Worm (Caenorhabditis elegans): Measurements from ENCODE around the gene D1022.9.

D1022.9 gene

ce11 chrII:7519221-7519620, 29.7 kb upstream of the D1022.9 start, which contains the start of gene glb-9:
Gene glb-9, minus strand, starts transcription at chrII:7519321.
- TF ChIP-seq F10E7.11 (tag; optimal IDR thresholded peaks at IDR 0.05) (no peak), madf-3 (GFP tag; IDR thresholded peaks at IDR 0.05) (0 out of 2 replicates have a peak, but pooled peaks have one; percentile 22)

ce11 chrII:7505005-7505404, 15.5 kb upstream of the D1022.9 start, which contains the start of gene C28F5.1:
Gene C28F5.1, plus strand, starts transcription at chrII:7505305.
- no peak for TF ChIP-seq F57C9.4 (tag; optimal IDR thresholded peaks at IDR 0.05)
- TF ChIP-seq dpff-1 (tag; optimal IDR thresholded peaks at IDR 0.05) = no peak
- no peak for TF ChIP-seq egl-18 (GFP tag; IDR thresholded peaks at IDR 0.05)
- TF ChIP-seq B0019.2 (GFP tag; conservative IDR thresholded peaks at IDR 0.05) = no peak
- no peak for TF ChIP-seq B0261.1 (tag; optimal IDR thresholded peaks at IDR 0.05)
- no peak for TF ChIP-seq ekl-4 (GFP tag; IDR thresholded peaks at IDR 0.05)
- TF ChIP-seq attf-6 (GFP tag; IDR thresholded peaks at IDR 0.05) = no peak
- no peak for TF ChIP-seq lsy-27 (tag; optimal IDR thresholded peaks at IDR 0.05; ENCODE audit: borderline replicate concordance, insufficient read depth)
- TF ChIP-seq athp-1 (tag; optimal IDR thresholded peaks at IDR 0.05) = no peak
- TF ChIP-seq Y95B8A.8 (GFP tag; IDR thresholded peaks at IDR 0.05) = no peak

- TF ChIP-seq F49E8.2 (tag; optimal IDR thresholded peaks at IDR 0.05; ENCODE audit: insufficient read depth) (no peak), nhr-27 (tag; optimal IDR thresholded peaks at IDR 0.05) (no peak), C06A6.2 (GFP tag; conservative IDR thresholded peaks at IDR 0.05) (no peak), ceh-27 (GFP tag; optimal IDR thresholded peaks at IDR 0.05) (no peak), cebp-1 (GFP tag; IDR thresholded peaks at IDR 0.05) (no peak), cebp-1 (tag; optimal IDR thresholded peaks at IDR 0.05) (no peak), hlh-26 (GFP tag; conservative IDR thresholded peaks at IDR 0.05) (no peak), lag-1 (GFP tag; IDR thresholded peaks at IDR 0.05) (no peak), ceh-58 (GFP tag; IDR thresholded peaks at IDR 0.05) (no peak), snpc-1.1 (tag; optimal IDR thresholded peaks at IDR 0.05; ENCODE audit: insufficient read depth) (no peak), atf-7 (tag; optimal IDR thresholded peaks at IDR 0.05) (no peak), F39B2.1 (GFP tag; IDR thresholded peaks at IDR 0.05) (no peak), egrh-3 (GFP tag; IDR thresholded peaks at IDR 0.05) (no peak), snpc-4 (GFP tag; optimal IDR thresholded peaks at IDR 0.05) (no peak), snpc-4 (tag; optimal IDR thresholded peaks at IDR 0.05) (no peak), ets-4 (GFP tag; optimal IDR thresholded peaks at IDR 0.05) (no peak)
Observed at ce11 chrII:7499390-7499789, 9.9 kb upstream of the D1022.9 start, which contains the start of gene srab-14. Gene srab-14, minus strand, starts transcription at chrII:7499490.

- no peak for TF ChIP-seq xnd-1 (tag; optimal IDR thresholded peaks at IDR 0.05)
Observed at ce11 chrII:7496070-7496469, 6.6 kb upstream of the D1022.9 start, which contains the start of gene spi-1. Gene spi-1, plus strand, starts transcription at chrII:7496247.

- TF ChIP-seq xnd-1 (tag; optimal IDR thresholded peaks at IDR 0.05) (no peak), hmg-1.2 (GFP tag; IDR thresholded peaks at IDR 0.05) (no peak), fkh-3 (tag; optimal IDR thresholded peaks at IDR 0.05) (no peak), lin-35 (GFP tag; optimal IDR thresholded peaks at IDR 0.05) (no peak), nfya-1 (tag; optimal IDR thresholded peaks at IDR 0.05; ENCODE audit: borderline replicate concordance, insufficient read depth) (no peak)
Observed at ce11 chrII:7494155-7494554, 4.7 kb upstream of the D1022.9 start, which contains the start of gene R10H1.1. Gene R10H1.1, plus strand, starts transcription at chrII:7494455.

Measured in whole organism, young adult.